Worm (Caenorhabditis elegans): Measurements from ENCODE around the gene Y38E10A.8.

Gene Y38E10A.8

ce11 chrII:12626120-12626624 is 19.2 kb downstream of the Y38E10A.8 start:
- no peak for TF ChIP-seq nhr-71 (tag; optimal IDR thresholded peaks at IDR 0.05)
- TF ChIP-seq zip-4 (GFP tag; optimal IDR thresholded peaks at IDR 0.05): no peak
- TF ChIP-seq nhr-90 (tag; optimal IDR thresholded peaks at IDR 0.05; ENCODE audit: poor library complexity): no peak
- no peak for TF ChIP-seq ztf-11 (tag; optimal IDR thresholded peaks at IDR 0.05)
- TF ChIP-seq lin-13 (GFP tag; optimal IDR thresholded peaks at IDR 0.05): no peak
- no peak for TF ChIP-seq egl-13 (tag; optimal IDR thresholded peaks at IDR 0.05)
- TF ChIP-seq nhr-47 (tag; optimal IDR thresholded peaks at IDR 0.05): no peak
- TF ChIP-seq fkh-8 (tag; optimal IDR thresholded peaks at IDR 0.05): no peak
- TF ChIP-seq nhr-19 (GFP tag; conservative IDR thresholded peaks at IDR 0.05): no peak
- no peak for TF ChIP-seq alr-1 (tag; optimal IDR thresholded peaks at IDR 0.05; ENCODE audit: borderline replicate concordance)
- no peak for TF ChIP-seq unc-86 (tag; optimal IDR thresholded peaks at IDR 0.05)
- no peak for TF ChIP-seq mab-9 (GFP tag; IDR thresholded peaks at IDR 0.05)
- no peak for TF ChIP-seq ama-1 (optimal IDR thresholded peaks at IDR 0.05)
- no peak for TF ChIP-seq elt-3 (tag; optimal IDR thresholded peaks at IDR 0.05)
- no peak for TF ChIP-seq efl-3 (GFP tag; optimal IDR thresholded peaks at IDR 0.05)
- no peak for TF ChIP-seq tlp-1 (tag; optimal IDR thresholded peaks at IDR 0.05)
- TF ChIP-seq efl-1 (optimal IDR thresholded peaks at IDR 0.05): no peak
- no peak for TF ChIP-seq efl-1 (GFP tag; optimal IDR thresholded peaks at IDR 0.05 in 1 of 2)

ce11 chrII:12626887-12627286 is 19.9 kb downstream of the Y38E10A.8 start, which contains the start of gene nspe-7:
Gene nspe-7 (plus strand): TSS chrII:12627187.
- TF ChIP-seq fkh-8 (tag; optimal IDR thresholded peaks at IDR 0.05) (no peak), ets-5 (GFP tag; IDR thresholded peaks at IDR 0.05) (no peak), zip-4 (GFP tag; optimal IDR thresholded peaks at IDR 0.05) (no peak), nhr-71 (tag; optimal IDR thresholded peaks at IDR 0.05) (no peak), nhr-77 (tag; optimal IDR thresholded peaks at IDR 0.05) (no peak), Y116A8C.19 (tag; optimal IDR thresholded peaks at IDR 0.05; ENCODE audit: borderline replicate concordance) (no peak), mep-1 (tag; optimal IDR thresholded peaks at IDR 0.05) (no peak), nhr-84 (tag; optimal IDR thresholded peaks at IDR 0.05) (no peak), isw-1 (GFP tag; IDR thresholded peaks at IDR 0.05) (no peak), dsc-1 (tag; optimal IDR thresholded peaks at IDR 0.05) (no peak), nhr-47 (tag; optimal IDR thresholded peaks at IDR 0.05) (no peak), lin-35 (GFP tag; optimal IDR thresholded peaks at IDR 0.05) (no peak), lin-13 (GFP tag; optimal IDR thresholded peaks at IDR 0.05) (no peak), C04F5.9 (tag; optimal IDR thresholded peaks at IDR 0.05) (no peak), ceh-90 (tag; optimal IDR thresholded peaks at IDR 0.05) (no peak), skn-1 (tag; optimal IDR thresholded peaks at IDR 0.05) (no peak), hpl-2 (GFP tag; optimal IDR thresholded peaks at IDR 0.05) (no peak)

- TF ChIP-seq efl-1 (optimal IDR thresholded peaks at IDR 0.05) (no peak), efl-1 (GFP tag; optimal IDR thresholded peaks at IDR 0.05 in 1 of 2) (peak in 1 of 2 experiments; percentile 18), elt-3 (tag; optimal IDR thresholded peaks at IDR 0.05) (peak in 1 of 6 experiments; percentile 21), ets-5 (GFP tag; IDR thresholded peaks at IDR 0.05) (no peak), nhr-20 (tag; optimal IDR thresholded peaks at IDR 0.05) (peak; percentile 34), snu-23 (GFP tag; optimal IDR thresholded peaks at IDR 0.05) (peak; percentile 10), unc-98 (GFP tag; IDR thresholded peaks at IDR 0.05) (no peak), nhr-85 (tag) (peak; percentile 4), lir-3 (tag; optimal IDR thresholded peaks at IDR 0.05; ENCODE audit: poor library complexity) (no peak), fkh-10 (GFP tag; optimal IDR thresholded peaks at IDR 0.05) (no peak), egl-13 (tag; optimal IDR thresholded peaks at IDR 0.05) (no peak), lin-14 (GFP tag; optimal IDR thresholded peaks at IDR 0.05) (peak; percentile 1), blmp-1 (tag; optimal IDR thresholded peaks at IDR 0.05) (peak; percentile 12)
These were observed 21.6 kb downstream of the Y38E10A.8 start, which contains the start of gene nspe-5 for ce11 chrII:12628566-12628965. Gene nspe-5 (plus strand): TSS chrII:12628866.

Measured in whole organism, L1 larva.